Fruit fly (Drosophila melanogaster): ENCODE measurements around the gene cocoon.

cocoon gene

dm6 chr3L:15500813-15501645, 27.1 kb upstream of the cocoon start, which contains the start of gene CG7272 (continued):
- TF ChIP-seq CG13894 (tag; optimal IDR thresholded peaks at IDR 0.05) (peak; percentile 48), Rx (GFP tag; IDR thresholded peaks at IDR 0.05) (no peak), cas (GFP tag; IDR thresholded peaks at IDR 0.05) (no peak), Dp (GFP tag; optimal IDR thresholded peaks at IDR 0.05) (peak; percentile 92), dmrt11E (tag; optimal IDR thresholded peaks at IDR 0.05) (no peak), NC2β (GFP tag; optimal IDR thresholded peaks at IDR 0.05) (no peak), CG2199 (GFP tag; IDR thresholded peaks at IDR 0.05) (no peak), CG9876 (GFP tag; optimal IDR thresholded peaks at IDR 0.05) (no peak), CG12744 (GFP tag; optimal IDR thresholded peaks at IDR 0.05) (no peak), CG30431 (GFP tag; optimal IDR thresholded peaks at IDR 0.05) (no peak), CG3838 (GFP tag; optimal IDR thresholded peaks at IDR 0.05) (no peak), GATAe (GFP tag; conservative IDR thresholded peaks at IDR 0.05) (no peak; the same call in 1 of the 2 replicates), CG8765 (GFP tag; IDR thresholded peaks at IDR 0.05) (no peak), grau (tag; optimal IDR thresholded peaks at IDR 0.05) (no peak), Adf1 (GFP tag; IDR thresholded peaks at IDR 0.05) (peak; percentile 37; the same call in 1 of the 2 replicates), Bteb2 (GFP tag; optimal IDR thresholded peaks at IDR 0.05) (no peak), Lpt (GFP tag; optimal IDR thresholded peaks at IDR 0.05) (no peak), chn (GFP tag; optimal IDR thresholded peaks at IDR 0.05) (no peak), Xbp1 (GFP tag; optimal IDR thresholded peaks at IDR 0.05) (no peak), mld (GFP tag; IDR thresholded peaks at IDR 0.05; ENCODE audit: partially characterized antibody) (0 out of 3 replicates have a peak, but pooled peaks have one; percentile 17), Hr39 (optimal IDR thresholded peaks at IDR 0.05) (no peak), CG6254 (GFP tag; optimal IDR thresholded peaks at IDR 0.05) (no peak), ash1 (GFP tag; optimal IDR thresholded peaks at IDR 0.05) (no peak), CG10543 (GFP tag; optimal IDR thresholded peaks at IDR 0.05) (peak; percentile 82), CG17359 (tag; optimal IDR thresholded peaks at IDR 0.05) (no peak), CG17385 (GFP tag; optimal IDR thresholded peaks at IDR 0.05) (no peak), CG15696 (tag; optimal IDR thresholded peaks at IDR 0.05) (no peak), CG6175 (GFP tag; IDR thresholded peaks at IDR 0.05) (0 out of 3 replicates have a peak, but pooled peaks have one; percentile 22), tup (GFP tag; optimal IDR thresholded peaks at IDR 0.05) (no peak), H2.0 (GFP tag; IDR thresholded peaks at IDR 0.05) (no peak), CG10959 (GFP tag; IDR thresholded peaks at IDR 0.05) (no peak), Side (GFP tag; optimal IDR thresholded peaks at IDR 0.05) (no peak), br (optimal IDR thresholded peaks at IDR 0.05) (no peak), CG6683 (GFP tag; optimal IDR thresholded peaks at IDR 0.05) (no peak), Dll (GFP tag; IDR thresholded peaks at IDR 0.05; ENCODE audit: partially characterized antibody) (peak; percentile 23; the same call in 1 of the 4 replicates), Ptx1 (GFP tag; IDR thresholded peaks at IDR 0.05) (no peak), nom (GFP tag; optimal IDR thresholded peaks at IDR 0.05) (peak; percentile 23), B-H1 (GFP tag; IDR thresholded peaks at IDR 0.05) (no peak), dati (GFP tag; IDR thresholded peaks at IDR 0.05) (no peak), CG32532 (GFP tag; IDR thresholded peaks at IDR 0.05) (peak; percentile 47), TFAM (GFP tag; optimal IDR thresholded peaks at IDR 0.05) (no peak), CG34422 (GFP tag; IDR thresholded peaks at IDR 0.05) (peak; percentile 62; the same call in 1 of the 3 replicates), CG11696 (GFP tag; IDR thresholded peaks at IDR 0.05) (no peak), eve (GFP tag; optimal IDR thresholded peaks at IDR 0.05) (no peak), CG15601 (tag; optimal IDR thresholded peaks at IDR 0.05) (no peak), CG11398 (GFP tag; optimal IDR thresholded peaks at IDR 0.05) (no peak), ap (GFP tag; IDR thresholded peaks at IDR 0.05) (no peak), CHES-1-like (GFP tag; optimal IDR thresholded peaks at IDR 0.05) (peak; percentile 11), psq (GFP tag; optimal IDR thresholded peaks at IDR 0.05) (no peak), ttk (GFP tag; IDR thresholded peaks at IDR 0.05) (no peak), CG13296 (GFP tag; optimal IDR thresholded peaks at IDR 0.05) (peak; percentile 34)
